Worm (Caenorhabditis elegans): ENCODE results near the gene srh-125.

srh-125 gene

ce11 chrV:7472815-7473214 lies 3.9 kb downstream of the srh-125 start, which contains the start of gene str-28:
str-28 (minus strand) TSS chrV:7472915.
- TF ChIP-seq ceh-36 (tag; optimal IDR thresholded peaks at IDR 0.05) (no peak), tbx-11 (GFP tag; IDR thresholded peaks at IDR 0.05) (no peak), pes-1 (GFP tag; IDR thresholded peaks at IDR 0.05) (no peak), B0310.2 (tag; optimal IDR thresholded peaks at IDR 0.05) (no peak), hmg-4 (GFP tag; optimal IDR thresholded peaks at IDR 0.05) (no peak), ceh-13 (GFP tag; optimal IDR thresholded peaks at IDR 0.05) (no peak), sea-1 (GFP tag; conservative IDR thresholded peaks at IDR 0.05) (no peak), tra-4 (tag; optimal IDR thresholded peaks at IDR 0.05) (no peak), hnd-1 (tag; optimal IDR thresholded peaks at IDR 0.05) (no peak), F13C5.2 (tag; optimal IDR thresholded peaks at IDR 0.05) (no peak), ama-1 (optimal IDR thresholded peaks at IDR 0.05) (no peak), scrt-1 (GFP tag; IDR thresholded peaks at IDR 0.05) (no peak), flt-1 (GFP tag; IDR thresholded peaks at IDR 0.05) (no peak), hmbx-1 (tag; optimal IDR thresholded peaks at IDR 0.05) (no peak), tbx-37 (GFP tag; conservative IDR thresholded peaks at IDR 0.05) (no peak), ets-7 (tag; optimal IDR thresholded peaks at IDR 0.05) (no peak), aly-1 (tag; optimal IDR thresholded peaks at IDR 0.05) (no peak)

ce11 chrV:7465509-7465908 lies 11.2 kb downstream of the srh-125 start, which contains the start of gene F25E5.1:
F25E5.1 (plus strand) TSS chrV:7465884.
- TF ChIP-seq aly-1 (tag; optimal IDR thresholded peaks at IDR 0.05), result peak; percentile 3
- TF ChIP-seq F13C5.2 (tag; optimal IDR thresholded peaks at IDR 0.05), result peak; percentile 47
- no peak for TF ChIP-seq tbx-11 (GFP tag; IDR thresholded peaks at IDR 0.05)
- peak; percentile 62; the same call in 1 of the 2 replicates for TF ChIP-seq tbx-37 (GFP tag; conservative IDR thresholded peaks at IDR 0.05)

ce11 chrV:7464696-7465095 lies 12.0 kb downstream of the srh-125 start, which contains the start of gene srh-89:
srh-89 (minus strand) TSS chrV:7464796.
- no peak for TF ChIP-seq hmg-4 (GFP tag; optimal IDR thresholded peaks at IDR 0.05)
- no peak for TF ChIP-seq flt-1 (GFP tag; IDR thresholded peaks at IDR 0.05)
- no peak for TF ChIP-seq pes-1 (GFP tag; IDR thresholded peaks at IDR 0.05)
- TF ChIP-seq ceh-36 (tag; optimal IDR thresholded peaks at IDR 0.05), result no peak
- no peak for TF ChIP-seq tbx-37 (GFP tag; conservative IDR thresholded peaks at IDR 0.05)
- TF ChIP-seq aly-1 (tag; optimal IDR thresholded peaks at IDR 0.05), result no peak
- no peak for TF ChIP-seq ets-7 (tag; optimal IDR thresholded peaks at IDR 0.05)
- no peak for TF ChIP-seq B0310.2 (tag; optimal IDR thresholded peaks at IDR 0.05)
- no peak for TF ChIP-seq hmbx-1 (tag; optimal IDR thresholded peaks at IDR 0.05)
- no peak for TF ChIP-seq sea-1 (GFP tag; conservative IDR thresholded peaks at IDR 0.05)
- no peak for TF ChIP-seq tra-4 (tag; optimal IDR thresholded peaks at IDR 0.05)
- TF ChIP-seq ceh-13 (GFP tag; optimal IDR thresholded peaks at IDR 0.05), result no peak
- no peak for TF ChIP-seq ama-1 (optimal IDR thresholded peaks at IDR 0.05)
- no peak for TF ChIP-seq scrt-1 (GFP tag; IDR thresholded peaks at IDR 0.05)
- no peak for TF ChIP-seq hnd-1 (tag; optimal IDR thresholded peaks at IDR 0.05)

ce11 chrV:7460898-7461297 lies 15.8 kb downstream of the srh-125 start, which contains the start of gene srh-92:
srh-92 (minus strand) TSS chrV:7460998.
- TF ChIP-seq pes-1 (GFP tag; IDR thresholded peaks at IDR 0.05) (no peak), B0310.2 (tag; optimal IDR thresholded peaks at IDR 0.05) (no peak), scrt-1 (GFP tag; IDR thresholded peaks at IDR 0.05) (no peak), hmbx-1 (tag; optimal IDR thresholded peaks at IDR 0.05) (no peak), hmg-4 (GFP tag; optimal IDR thresholded peaks at IDR 0.05) (no peak), tbx-37 (GFP tag; conservative IDR thresholded peaks at IDR 0.05) (no peak), F13C5.2 (tag; optimal IDR thresholded peaks at IDR 0.05) (no peak), ets-7 (tag; optimal IDR thresholded peaks at IDR 0.05) (no peak), tbx-11 (GFP tag; IDR thresholded peaks at IDR 0.05) (no peak), flt-1 (GFP tag; IDR thresholded peaks at IDR 0.05) (no peak), ceh-36 (tag; optimal IDR thresholded peaks at IDR 0.05) (no peak), ama-1 (optimal IDR thresholded peaks at IDR 0.05) (no peak), sea-1 (GFP tag; conservative IDR thresholded peaks at IDR 0.05) (no peak), aly-1 (tag; optimal IDR thresholded peaks at IDR 0.05) (no peak), ceh-13 (GFP tag; optimal IDR thresholded peaks at IDR 0.05) (no peak), tra-4 (tag; optimal IDR thresholded peaks at IDR 0.05) (no peak), hnd-1 (tag; optimal IDR thresholded peaks at IDR 0.05) (no peak)

ce11 chrV:7455008-7455407 lies 21.7 kb downstream of the srh-125 start, which contains the start of gene F25E5.2:
F25E5.2 (plus strand) TSS chrV:7455308.
- TF ChIP-seq ceh-36 (tag; optimal IDR thresholded peaks at IDR 0.05) (no peak), tbx-37 (GFP tag; conservative IDR thresholded peaks at IDR 0.05) (no peak), tbx-11 (GFP tag; IDR thresholded peaks at IDR 0.05) (no peak), flt-1 (GFP tag; IDR thresholded peaks at IDR 0.05) (no peak), sea-1 (GFP tag; conservative IDR thresholded peaks at IDR 0.05) (no peak), F13C5.2 (tag; optimal IDR thresholded peaks at IDR 0.05) (no peak), pes-1 (GFP tag; IDR thresholded peaks at IDR 0.05) (no peak), hnd-1 (tag; optimal IDR thresholded peaks at IDR 0.05) (no peak), B0310.2 (tag; optimal IDR thresholded peaks at IDR 0.05) (no peak), aly-1 (tag; optimal IDR thresholded peaks at IDR 0.05) (no peak), ceh-13 (GFP tag; optimal IDR thresholded peaks at IDR 0.05) (no peak), hmg-4 (GFP tag; optimal IDR thresholded peaks at IDR 0.05) (no peak), hmbx-1 (tag; optimal IDR thresholded peaks at IDR 0.05) (no peak), tra-4 (tag; optimal IDR thresholded peaks at IDR 0.05) (no peak), ets-7 (tag; optimal IDR thresholded peaks at IDR 0.05) (no peak), scrt-1 (GFP tag; IDR thresholded peaks at IDR 0.05) (no peak), ama-1 (optimal IDR thresholded peaks at IDR 0.05) (no peak)

ce11 chrV:7454236-7454635 lies 22.4 kb downstream of the srh-125 start, which contains the start of gene try-8:
try-8 (minus strand) TSS chrV:7454336.
- TF ChIP-seq ceh-36 (tag; optimal IDR thresholded peaks at IDR 0.05), result no peak

- TF ChIP-seq ama-1 (optimal IDR thresholded peaks at IDR 0.05) (no peak), hnd-1 (tag; optimal IDR thresholded peaks at IDR 0.05) (no peak), sea-1 (GFP tag; conservative IDR thresholded peaks at IDR 0.05) (no peak), F13C5.2 (tag; optimal IDR thresholded peaks at IDR 0.05) (no peak), ets-7 (tag; optimal IDR thresholded peaks at IDR 0.05) (no peak), hmbx-1 (tag; optimal IDR thresholded peaks at IDR 0.05) (no peak), ceh-13 (GFP tag; optimal IDR thresholded peaks at IDR 0.05) (no peak), ceh-36 (tag; optimal IDR thresholded peaks at IDR 0.05) (no peak), hmg-4 (GFP tag; optimal IDR thresholded peaks at IDR 0.05) (no peak), B0310.2 (tag; optimal IDR thresholded peaks at IDR 0.05) (no peak), scrt-1 (GFP tag; IDR thresholded peaks at IDR 0.05) (no peak), tbx-11 (GFP tag; IDR thresholded peaks at IDR 0.05) (no peak), tbx-37 (GFP tag; conservative IDR thresholded peaks at IDR 0.05) (no peak), pes-1 (GFP tag; IDR thresholded peaks at IDR 0.05) (no peak)
These were observed 25.2 kb downstream of the srh-125 start, which contains the start of gene try-11 for ce11 chrV:7451421-7451820. try-11 (plus strand) TSS chrV:7451721.

All from whole organism, early embryonic.